Worm (Caenorhabditis elegans) whole organism, midembryonic: ENCODE measurements around the gene AC8.3.
"Not testable (repeated sequence)": the region's sequence is repeated elsewhere in the genome, so short reads cannot be mapped to it uniquely, and the experiment has no call there.

Experiments used
- T22C8.4 ChIP-seq: fragments of 200-800 bp; sonication (Bioruptor generic); IDR thresholded peaks from 2 replicates; pipeline ENCODE4 v1.3.6; 2022; ENCODE audit warnings: missing genetic modification characterization, missing compliant biosample characterization
- cog-1 ChIP-seq: sonication (generic microtip); optimal IDR thresholded peaks from 2 replicates; lab custom pipeline; 2016; ENCODE audit warnings: missing genetic modification characterization, missing compliant biosample characterization
- flt-1 ChIP-seq: fragments of 200-800 bp; sonication (Bioruptor generic); IDR thresholded peaks from 2 replicates; pipeline ENCODE4 v1.3.6; 2022; ENCODE audit warnings: missing genetic modification characterization, missing compliant biosample characterization
- klf-2 ChIP-seq: fragments of 200-800 bp; sonication (Bioruptor generic); conservative IDR thresholded peaks from 2 replicates; pipeline ENCODE4 v1.3.6; 2022; ENCODE audit warnings: missing genetic modification reagents, missing genetic modification characterization, missing compliant biosample characterization
- med-1 ChIP-seq: sonication (generic microtip); optimal IDR thresholded peaks from 2 replicates; lab custom pipeline; 2017; ENCODE audit warnings: missing genetic modification characterization, mild to moderate bottlenecking, missing compliant biosample characterization, antibody characterized with exemption, missing genetic modification reagents; ENCODE audit not compliant: insufficient read depth
- ref-1 ChIP-seq: fragments of 200-800 bp; sonication (Bioruptor generic); conservative IDR thresholded peaks from 2 replicates; pipeline ENCODE4 v1.3.6; 2022; ENCODE audit warnings: missing genetic modification reagents, missing genetic modification characterization, missing compliant biosample characterization
- tab-1 ChIP-seq: fragments of 200-800 bp; sonication (Bioruptor generic); IDR thresholded peaks from 2 replicates; pipeline ENCODE4 v1.3.6; 2022; ENCODE audit warnings: missing genetic modification characterization, missing compliant biosample characterization
- ztf-23 ChIP-seq: fragments of 200-800 bp; sonication (Bioruptor generic); IDR thresholded peaks from 2 replicates; pipeline ENCODE4 v1.3.6; 2022; ENCODE audit warnings: missing genetic modification reagents, missing genetic modification characterization, missing compliant biosample characterization
- ztf-29 ChIP-seq: fragments of 200-800 bp; sonication (Bioruptor generic); IDR thresholded peaks from 2 replicates; pipeline ENCODE4 v1.3.6; 2022; ENCODE audit warnings: missing genetic modification reagents, missing genetic modification characterization, missing compliant biosample characterization

Gene AC8.3

ce11 chrX:229374-229773 lies at the start of gene AC8.3:
AC8.3 (minus strand) TSS chrX:229474.
- not testable (repeated sequence) for TF ChIP-seq tab-1; ztf-23; ref-1 (GFP tag; lab: Robert Waterston, UW)

ce11 chrX:273912-274311 lies 44.6 kb upstream of the AC8.3 start, which contains the start of gene Y108F1.5:
Y108F1.5 (minus strand) TSS chrX:274012.
- not testable (repeated sequence) for TF ChIP-seq klf-2 (GFP tag; lab: Robert Waterston, UW); ztf-23; flt-1 (GFP tag; lab: Robert Waterston, UW)

ce11 chrX:271509-271908 lies 42.2 kb upstream of the AC8.3 start:
- TF ChIP-seq cog-1 (tag; lab: Kevin White, UChicago) (no peak), T22C8.4 (peak; percentile 80)

- not testable (repeated sequence) for TF ChIP-seq ztf-29; cog-1 (tag; lab: Kevin White, UChicago); ztf-23
These were observed 9.8 kb upstream of the AC8.3 start, which contains the start of gene AC8.10 for ce11 chrX:239077-239476. AC8.10 (minus strand) TSS chrX:239177.

- TF ChIP-seq flt-1 (GFP tag; lab: Robert Waterston, UW); ztf-29; ztf-23: not testable (repeated sequence)
These were observed 13.8 kb downstream of the AC8.3 start, which contains the start of gene set-28 for ce11 chrX:215488-215887. set-28 (minus strand) TSS chrX:215588.

- not testable (repeated sequence) for TF ChIP-seq ztf-23; ztf-29; klf-2 (GFP tag; lab: Robert Waterston, UW)
These were observed 18.1 kb downstream of the AC8.3 start, which contains the start of gene Y73B3B.1 for ce11 chrX:211141-211540. Y73B3B.1 (minus strand) TSS chrX:211241.

ce11 chrX:209695-210094 lies 19.6 kb downstream of the AC8.3 start, which contains the start of gene Y73B3B.3:
Y73B3B.3 (plus strand) TSS chrX:209995.
- not testable (repeated sequence) for TF ChIP-seq med-1, ztf-23, T22C8.4

- TF ChIP-seq cog-1 (tag; lab: Kevin White, UChicago) (no peak), med-1 (no peak), flt-1 (GFP tag; lab: Robert Waterston, UW) (no peak)
These were observed 32.9 kb downstream of the AC8.3 start for ce11 chrX:196403-196802.

ce11 chrX:192534-192933 lies 36.7 kb downstream of the AC8.3 start, which contains the start of gene T08D2.8:
T08D2.8 (plus strand) TSS chrX:192834.
- TF ChIP-seq tab-1 (no peak), ztf-29 (no peak), ztf-23 (no peak), flt-1 (GFP tag; lab: Robert Waterston, UW) (no peak), cog-1 (tag; lab: Kevin White, UChicago) (no peak), T22C8.4 (no peak), ref-1 (GFP tag; lab: Robert Waterston, UW) (no peak), klf-2 (GFP tag; lab: Robert Waterston, UW) (no peak), med-1 (no peak)

- peak; percentile 94 for TF ChIP-seq T22C8.4
These were observed 45.7 kb downstream of the AC8.3 start for ce11 chrX:183572-183971.

ce11 chrX:182119-182741 lies 47.0 kb downstream of the AC8.3 start, which contains the start of the genes T08D2.6 and chkr-1:
T08D2.6 (minus strand) TSS chrX:182169.
chkr-1 (plus strand) TSS chrX:182691.
- TF ChIP-seq cog-1 (tag; lab: Kevin White, UChicago); tab-1; flt-1 (GFP tag; lab: Robert Waterston, UW): not testable (repeated sequence)
